Worm (Caenorhabditis elegans) whole organism, young adult: ENCODE measurements around the gene F43G6.4.

Source experiments
- D2030.7 ChIP-seq: fragments of 200-800 bp; sonication (Bioruptor generic); IDR thresholded peaks from 2 replicates; pipeline ENCODE4 v1.3.6; 2022; ENCODE audit warnings: missing genetic modification reagents, missing genetic modification characterization, missing compliant biosample characterization
- F10E7.11 ChIP-seq: sonication (generic microtip); optimal IDR thresholded peaks from 2 replicates; lab custom pipeline; 2017; ENCODE audit warnings: mild to moderate bottlenecking, missing genetic modification characterization, moderate library complexity, missing compliant biosample characterization
- F55B11.4 ChIP-seq: sonication (generic microtip); optimal IDR thresholded peaks from 2 replicates; lab custom pipeline; 2016; ENCODE audit warnings: missing compliant biosample characterization, missing genetic modification characterization, borderline replicate concordance; ENCODE audit not compliant: insufficient read depth
- T07F8.4 ChIP-seq: sonication (generic microtip); optimal IDR thresholded peaks from 2 replicates; lab custom pipeline; 2016; ENCODE audit warnings: mild to moderate bottlenecking, missing genetic modification characterization, moderate library complexity, missing compliant biosample characterization
- Y53F4B.3 ChIP-seq: fragments of 200-800 bp; sonication (Bioruptor generic); IDR thresholded peaks from 2 replicates; pipeline ENCODE4 v1.3.6; 2022; ENCODE audit warnings: missing genetic modification reagents, missing genetic modification characterization, missing compliant biosample characterization
- Y95B8A.8 ChIP-seq: fragments of 200-800 bp; sonication (Bioruptor generic); IDR thresholded peaks from 2 replicates; pipeline ENCODE4 v1.3.6; 2022; ENCODE audit warnings: missing genetic modification reagents, missing genetic modification characterization, missing compliant biosample characterization
- aptf-2 ChIP-seq: fragments of 200-800 bp; sonication (Bioruptor generic); conservative IDR thresholded peaks from 2 replicates; pipeline ENCODE4 v1.3.6; 2022; ENCODE audit warnings: missing genetic modification reagents, missing genetic modification characterization, missing compliant biosample characterization
- attf-5 ChIP-seq: fragments of 200-800 bp; sonication (Bioruptor generic); optimal IDR thresholded peaks from 2 replicates; lab custom pipeline; 2018; ENCODE audit warnings: mild to moderate bottlenecking, missing genetic modification characterization, missing compliant biosample characterization
- ceh-91 ChIP-seq: fragments of 200-800 bp; sonication (Bioruptor generic); IDR thresholded peaks from 2 replicates; pipeline ENCODE4 v1.3.6; 2022; ENCODE audit warnings: missing genetic modification reagents, missing genetic modification characterization, missing compliant biosample characterization
- dpl-1 ChIP-seq: fragments of 150-350 bp; optimal IDR thresholded peaks from 2 replicates; lab custom pipeline; 2014; ENCODE audit warnings: missing biosample characterization, missing genetic modification reagents, missing genetic modification characterization
- egl-18 ChIP-seq: fragments of 200-800 bp; sonication (Bioruptor generic); IDR thresholded peaks from 2 replicates; pipeline ENCODE4 v1.3.6; 2022; ENCODE audit warnings: missing genetic modification reagents, missing genetic modification characterization, missing compliant biosample characterization
- egrh-3 ChIP-seq: fragments of 200-800 bp; sonication (Bioruptor generic); IDR thresholded peaks from 2 replicates; pipeline ENCODE4 v1.3.6; 2022; ENCODE audit warnings: missing genetic modification reagents, missing genetic modification characterization, missing compliant biosample characterization
- ekl-4 ChIP-seq: fragments of 200-800 bp; sonication (Bioruptor generic); IDR thresholded peaks from 2 replicates; pipeline ENCODE4 v1.3.6; 2022; ENCODE audit warnings: missing genetic modification reagents, missing genetic modification characterization, missing compliant biosample characterization
- hsf-1 ChIP-seq: fragments of 200-800 bp; sonication (Bioruptor generic); IDR thresholded peaks from 2 replicates; pipeline ENCODE4 v1.3.6; 2022; ENCODE audit warnings: missing genetic modification reagents, missing genetic modification characterization, missing compliant biosample characterization
- mel-28 ChIP-seq: sonication (generic microtip); optimal IDR thresholded peaks from 2 replicates; lab custom pipeline; 2016; ENCODE audit warnings: borderline replicate concordance, mild to moderate bottlenecking, missing genetic modification characterization, missing compliant biosample characterization
- mes-4 ChIP-seq: sonication (generic microtip); optimal IDR thresholded peaks from 2 replicates; lab custom pipeline; 2016; ENCODE audit warnings: missing genotype, missing genetic modification characterization, missing compliant biosample characterization
- nhr-80 ChIP-seq: sonication (generic microtip); optimal IDR thresholded peaks from 2 replicates; lab custom pipeline; 2016; ENCODE audit warnings: missing genetic modification characterization, missing compliant biosample characterization
- rec-8 ChIP-seq, 2 experiments: sonication (generic microtip); optimal IDR thresholded peaks; 2 replicates each; lab custom pipeline; 2016; ENCODE audit warnings: mild to moderate bottlenecking in 2 of 2, missing genetic modification characterization in 2 of 2, missing genetic modification reagents in 2 of 2, missing genotype in 2 of 2, missing biosample characterization in 1 of 2, missing compliant biosample characterization in 1 of 2, moderate library complexity in 1 of 2
- repo-1 ChIP-seq: sonication (generic microtip); optimal IDR thresholded peaks from 2 replicates; lab custom pipeline; 2017; ENCODE audit warnings: mild to moderate bottlenecking, missing genetic modification characterization, missing compliant biosample characterization
- rpc-1 ChIP-seq, 2 experiments: fragments of 150-350 bp in 1 of 2; sonication (generic microtip) in 1 of 2; optimal IDR thresholded peaks; 2 replicates each; lab custom pipeline; 2014 to 2018; ENCODE audit warnings: missing biosample characterization in 1 of 2, missing genetic modification characterization in 1 of 2, missing genetic modification reagents in 1 of 2, missing genotype in 1 of 2
- snpc-1.3 ChIP-seq: sonication (generic microtip); optimal IDR thresholded peaks from 2 replicates; lab custom pipeline; 2017; ENCODE audit warnings: missing genetic modification characterization, mild to moderate bottlenecking, missing compliant biosample characterization, antibody characterized with exemption, moderate library complexity, missing genotype, missing genetic modification reagents; ENCODE audit not compliant: insufficient read depth
- tbp1 ChIP-seq: fragments of 200-800 bp; sonication (Bioruptor generic); optimal IDR thresholded peaks from 2 replicates; lab custom pipeline; 2018; ENCODE audit warnings: mild to moderate bottlenecking, missing genetic modification characterization, missing compliant biosample characterization
- xnd-1 ChIP-seq: sonication (generic microtip); optimal IDR thresholded peaks from 2 replicates; lab custom pipeline; 2016; ENCODE audit warnings: missing genotype, missing genetic modification reagents, missing genetic modification characterization, missing compliant biosample characterization
- ztf-28 ChIP-seq: fragments of 200-800 bp; sonication (Bioruptor generic); IDR thresholded peaks from 2 replicates; pipeline ENCODE4 v1.3.6; 2022; ENCODE audit warnings: missing genetic modification reagents, missing genetic modification characterization, missing compliant biosample characterization
- ztf-3 ChIP-seq: fragments of 200-800 bp; sonication (Bioruptor generic); optimal IDR thresholded peaks from 2 replicates; lab custom pipeline; 2018; ENCODE audit warnings: mild to moderate bottlenecking, missing genetic modification characterization, missing compliant biosample characterization

The F43G6.4 gene

DNA sequence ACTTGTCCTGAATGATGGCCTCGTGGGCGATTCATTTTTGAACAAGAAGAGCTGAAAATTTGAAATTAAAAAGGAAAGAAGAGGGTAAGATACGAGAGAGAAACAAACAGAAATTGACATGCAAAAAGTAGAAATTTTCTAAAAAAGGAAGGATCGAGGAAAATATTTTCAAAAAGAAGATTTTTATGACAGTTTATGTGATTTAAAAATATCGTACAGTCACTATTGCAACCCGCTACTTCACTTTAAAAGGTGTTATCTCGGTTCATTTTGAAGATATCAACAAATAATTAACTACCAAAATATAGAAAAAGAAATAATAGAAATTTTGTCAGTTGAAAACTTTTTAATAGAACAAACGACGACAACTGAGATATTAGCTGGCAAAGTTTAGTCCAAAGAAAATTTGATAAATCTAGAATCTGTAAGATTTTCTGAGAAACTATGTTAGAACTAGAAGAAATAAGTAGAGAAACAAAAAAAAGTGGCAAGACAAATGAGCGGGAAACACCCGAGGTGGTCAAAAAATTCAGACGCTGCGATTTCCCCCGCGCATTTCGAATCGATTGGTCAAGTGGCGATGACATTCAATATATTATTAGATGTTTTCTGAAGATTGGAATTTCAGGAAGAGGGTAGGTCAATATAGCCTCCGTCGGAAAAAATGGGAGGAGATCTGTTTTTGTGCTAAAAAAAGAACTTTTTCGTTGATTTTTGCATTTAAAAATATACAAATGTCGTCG, 33.2 kb downstream of the F43G6.4 start, which contains the start of gene Y6D1A.1 (continued):
- TF ChIP-seq hsf-1 (GFP tag; lab: Robert Waterston, UW) (0 out of 2 replicates have a peak, but pooled peaks have one; percentile 62), T07F8.4 (tag; lab: Kevin White, UChicago) (no peak), ekl-4 (0 out of 2 replicates have a peak, but pooled peaks have one; percentile 33), xnd-1 (peak; percentile 59), ceh-91 (peak; percentile 68), D2030.7 (GFP tag; lab: Robert Waterston, UW) (peak; percentile 50; the same call in 1 of the 2 replicates), egrh-3 (GFP tag; lab: Robert Waterston, UW) (no peak)

DNA sequence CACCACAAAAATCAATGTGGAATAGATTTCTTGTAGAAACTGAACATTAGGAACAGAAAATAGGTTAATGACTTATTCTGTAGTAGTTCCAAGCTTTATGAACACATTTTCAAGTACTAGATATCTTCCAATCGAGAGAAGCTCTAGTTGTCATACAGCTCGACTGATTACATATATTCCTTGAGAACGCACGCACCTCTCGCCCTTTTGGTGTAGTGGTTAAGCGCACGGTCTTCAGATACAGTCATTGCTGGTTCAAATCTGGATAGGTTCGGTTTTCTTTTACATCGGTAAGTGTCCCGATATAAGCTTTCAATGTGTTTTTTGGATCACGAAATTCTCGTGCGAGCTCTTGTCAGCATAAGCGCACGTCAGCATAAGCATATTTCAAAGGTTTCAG, 34.1 kb downstream of the F43G6.4 start:
- TF ChIP-seq tbp1 (GFP tag; lab: Kevin White, UChicago): peak; percentile 65

DNA sequence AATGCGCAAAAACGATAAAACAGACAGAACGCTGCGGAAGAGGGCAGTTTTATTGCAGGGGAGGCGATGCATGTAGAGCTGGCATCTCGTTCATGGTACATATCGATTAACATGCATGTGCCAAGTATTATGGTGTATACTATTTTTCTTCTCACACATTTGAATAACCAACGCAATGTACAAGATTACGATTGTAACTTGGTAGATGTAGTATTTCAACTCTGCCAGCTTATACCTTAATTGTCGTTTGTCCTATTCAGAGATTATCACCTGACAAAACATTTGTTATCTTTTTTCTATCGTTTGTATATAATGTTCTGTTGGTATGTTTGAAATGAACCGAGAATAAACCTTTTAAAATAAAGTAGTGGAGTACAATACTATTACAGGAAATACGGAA, 39.4 kb downstream of the F43G6.4 start, which contains the start of gene pes-5:
Gene pes-5, minus strand, starts transcription at position 101 of the 400 bp plus-strand sequence.
- TF ChIP-seq mel-28 (tag; lab: Kevin White, UChicago): no peak
- TF ChIP-seq, all 124 proteins: peak for 0

DNA sequence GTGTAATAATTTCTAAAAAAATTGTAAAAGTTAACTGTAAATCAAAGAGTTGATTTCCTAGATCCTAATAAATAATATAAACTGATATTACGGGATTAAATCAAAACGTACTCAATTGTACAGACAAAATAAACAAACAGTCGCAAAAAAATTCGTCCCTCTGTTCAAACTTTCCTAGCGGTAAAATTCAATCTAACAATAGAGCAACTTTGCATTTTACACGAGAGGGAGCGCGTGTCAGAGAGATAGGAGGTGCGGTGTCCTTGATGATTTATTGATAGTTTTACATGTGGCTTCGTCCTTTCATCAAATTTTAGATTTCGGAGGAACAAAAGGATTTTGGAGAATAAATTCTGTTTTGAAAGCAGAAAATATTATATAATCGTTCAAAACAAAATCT, 40.0 kb downstream of the F43G6.4 start:
- TF ChIP-seq snpc-1.3 (tag; lab: Kevin White, UChicago) (no peak), Y95B8A.8 (GFP tag; lab: Robert Waterston, UW) (no peak), dpl-1 (GFP tag; lab: Kevin White, UChicago) (no peak), F55B11.4 (tag; lab: Kevin White, UChicago) (no peak), attf-5 (GFP tag; lab: Kevin White, UChicago) (peak; percentile 7), repo-1 (no peak), mes-4 (tag; lab: Kevin White, UChicago) (no peak), egl-18 (GFP tag; lab: Robert Waterston, UW) (no peak), nhr-80 (peak; percentile 31), rec-8 (tag; optimal IDR thresholded peaks at IDR 0.05; lab: Kevin White, UChicago) (no peak), rpc-1 (optimal IDR thresholded peaks at IDR 0.05; lab: Kevin White, UChicago) (no peak), rpc-1 (tag; optimal IDR thresholded peaks at IDR 0.05; lab: Kevin White, UChicago) (no peak), ztf-3 (GFP tag; lab: Kevin White, UChicago) (no peak)

DNA sequence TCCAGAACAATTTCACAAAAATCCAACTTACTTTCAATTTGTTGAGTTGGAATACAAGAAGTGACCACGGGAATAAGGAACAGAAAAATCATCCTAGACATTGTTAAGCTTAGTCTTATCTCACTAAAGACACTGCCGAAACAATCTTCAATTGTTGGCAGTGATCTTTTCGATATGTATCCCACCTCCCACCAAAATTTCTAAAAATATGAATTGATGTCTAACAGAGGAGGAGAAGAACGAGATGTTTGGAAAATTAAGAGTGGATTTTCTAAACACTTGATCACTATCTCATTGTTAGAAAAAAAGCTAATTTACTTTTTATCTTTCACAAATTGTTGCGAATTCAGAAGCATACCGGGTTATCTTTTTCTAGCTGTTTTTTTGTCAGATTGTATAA, 41.9 kb downstream of the F43G6.4 start, which contains the start of gene clec-144:
Gene clec-144, minus strand, starts transcription at position 101 of the 400 bp plus-strand sequence.
- no peak for TF ChIP-seq ztf-28 (GFP tag; lab: Robert Waterston, UW)
- TF ChIP-seq F55B11.4 (tag; lab: Kevin White, UChicago): no peak
- TF ChIP-seq ceh-91: no peak
- no peak for TF ChIP-seq F10E7.11 (tag; lab: Kevin White, UChicago)

DNA sequence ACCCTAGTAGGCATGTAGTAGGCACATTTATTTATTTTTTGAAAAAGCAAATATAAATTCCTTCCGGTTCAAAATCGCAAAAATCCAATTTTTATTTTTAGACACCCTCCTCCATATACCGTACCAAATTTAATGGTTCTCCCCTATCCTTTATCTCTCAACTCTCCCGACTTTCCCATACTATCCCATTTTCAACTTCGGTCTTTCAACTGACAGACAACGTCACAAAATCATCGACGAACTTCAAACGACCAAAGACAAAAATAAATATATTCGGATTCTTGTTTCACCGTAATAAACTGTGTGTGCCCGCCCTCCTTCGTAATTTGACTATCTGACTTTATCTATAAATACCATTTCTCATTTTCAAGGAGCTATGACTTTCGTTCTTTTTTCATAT, 44.6 kb downstream of the F43G6.4 start, which contains the start of gene T27D12.6:
Gene T27D12.6, plus strand, starts transcription at position 301 of the 400 bp plus-strand sequence.
- TF ChIP-seq aptf-2 (no peak), ekl-4 (no peak), Y53F4B.3 (GFP tag; lab: Robert Waterston, UW) (no peak)
